Worm (Caenorhabditis elegans): Measurements from ENCODE around the gene lon-2.

DNA sequence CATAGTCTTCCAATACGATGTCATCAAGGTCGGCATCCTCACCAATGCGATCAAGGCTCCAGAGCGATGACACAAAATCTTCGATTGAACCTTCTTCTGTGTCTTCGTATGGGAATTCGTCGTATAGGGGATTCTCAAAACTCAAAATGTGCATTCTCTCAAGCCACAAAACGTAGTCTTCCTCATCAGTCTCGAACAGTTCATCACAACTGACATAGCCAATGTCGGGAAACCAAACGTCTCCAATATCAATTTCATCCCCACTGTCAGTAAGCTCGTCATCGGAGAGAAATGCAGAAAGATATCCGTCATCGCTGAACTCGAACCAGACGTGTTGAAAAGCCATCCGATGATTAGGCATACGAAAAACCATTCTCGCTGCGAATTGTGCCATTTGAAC lies 5.8 kb upstream of the lon-2 start, which contains the start of gene C39E6.2:
- no peak for TF ChIP-seq nhr-237 (tag; optimal IDR thresholded peaks at IDR 0.05)
- no peak for TF ChIP-seq nhr-12 (tag; optimal IDR thresholded peaks at IDR 0.05)
- no peak for TF ChIP-seq aly-2 (tag; optimal IDR thresholded peaks at IDR 0.05)
- no peak for TF ChIP-seq lin-13 (GFP tag; optimal IDR thresholded peaks at IDR 0.05)

All from whole organism, L1 larva.